Fruit fly (Drosophila melanogaster) whole organism, wandering third instar larva: ENCODE measurements around the gene CG12320.

Source experiments
- Dfd ChIP-seq: fragments of >200 bp; optimal IDR thresholded peaks from 2 replicates; lab custom pipeline; 2017; ENCODE audit warnings: missing biosample characterization, missing genetic modification characterization
- Rel ChIP-seq, 2 experiments: fragments of 200-800 bp; sonication (Bioruptor generic) in 1 of 2; optimal IDR thresholded peaks; 2 replicates in 1 of 2; 3 replicates in 1 of 2; lab custom pipeline; 2016 to 2019; ENCODE audit warnings: mild to moderate bottlenecking in 2 of 2, missing biosample characterization in 2 of 2, missing genetic modification characterization in 2 of 2, moderate library complexity in 1 of 2
- foxo ChIP-seq, 2 experiments: fragments of 200-800 bp; sonication (Bioruptor generic); optimal IDR thresholded peaks; 2 replicates in 1 of 2; 3 replicates in 1 of 2; lab custom pipeline; 2016 to 2017; ENCODE audit warnings: missing biosample characterization in 2 of 2, missing genetic modification characterization in 2 of 2
- jim ChIP-seq: fragments of 175-275, 200-325 bp; sonication (Bioruptor generic); optimal IDR thresholded peaks from 2 replicates; lab custom pipeline; 2016; ENCODE audit warnings: missing biosample characterization, mild to moderate bottlenecking, missing genetic modification characterization
- lola ChIP-seq: fragments of >200 bp; optimal IDR thresholded peaks from 2 replicates; lab custom pipeline; 2017; ENCODE audit warnings: missing biosample characterization, missing genetic modification characterization
- usp ChIP-seq: fragments of >200 bp; optimal IDR thresholded peaks from 2 replicates; lab custom pipeline; 2017; ENCODE audit warnings: missing biosample characterization, missing genetic modification characterization

DNA sequence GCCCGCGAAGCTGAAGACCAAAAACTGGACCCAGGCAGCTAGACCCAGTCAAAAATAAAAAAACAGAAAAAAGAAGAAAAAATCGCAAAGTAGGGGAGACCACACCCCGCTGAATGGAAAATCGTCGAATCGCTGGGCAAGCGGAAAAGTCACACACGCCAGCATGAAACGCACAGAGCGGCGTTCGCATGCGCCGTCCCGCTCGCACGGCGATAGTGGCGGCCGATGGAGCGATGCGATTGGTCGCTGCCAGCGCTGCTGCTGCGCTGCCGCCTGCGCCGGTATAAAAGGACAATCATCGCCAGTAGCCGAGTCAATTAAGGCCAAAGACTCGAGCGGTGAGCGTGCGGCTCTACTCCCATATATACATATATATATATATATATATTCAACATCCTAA, 16.7 kb downstream of the CG12320 start, which contains the start of gene repo:
- TF ChIP-seq lola (GFP tag; lab: Kevin White, UChicago): no peak
- no peak for TF ChIP-seq usp (GFP tag; lab: Kevin White, UChicago)
- no peak for TF ChIP-seq Dfd
- no peak for TF ChIP-seq jim (GFP tag; lab: Kevin White, UChicago)
- TF ChIP-seq Rel (GFP tag; optimal IDR thresholded peaks at IDR 0.05; lab: Kevin White, UChicago): no peak
- no peak for TF ChIP-seq Rel (tag; optimal IDR thresholded peaks at IDR 0.05; lab: Kevin White, UChicago)
- no peak for TF ChIP-seq foxo (GFP tag; optimal IDR thresholded peaks at IDR 0.05; lab: Kevin White, UChicago)
